Fruit fly (Drosophila melanogaster): Measurements from ENCODE around the gene CG15020.

The CG15020 gene

DNA sequence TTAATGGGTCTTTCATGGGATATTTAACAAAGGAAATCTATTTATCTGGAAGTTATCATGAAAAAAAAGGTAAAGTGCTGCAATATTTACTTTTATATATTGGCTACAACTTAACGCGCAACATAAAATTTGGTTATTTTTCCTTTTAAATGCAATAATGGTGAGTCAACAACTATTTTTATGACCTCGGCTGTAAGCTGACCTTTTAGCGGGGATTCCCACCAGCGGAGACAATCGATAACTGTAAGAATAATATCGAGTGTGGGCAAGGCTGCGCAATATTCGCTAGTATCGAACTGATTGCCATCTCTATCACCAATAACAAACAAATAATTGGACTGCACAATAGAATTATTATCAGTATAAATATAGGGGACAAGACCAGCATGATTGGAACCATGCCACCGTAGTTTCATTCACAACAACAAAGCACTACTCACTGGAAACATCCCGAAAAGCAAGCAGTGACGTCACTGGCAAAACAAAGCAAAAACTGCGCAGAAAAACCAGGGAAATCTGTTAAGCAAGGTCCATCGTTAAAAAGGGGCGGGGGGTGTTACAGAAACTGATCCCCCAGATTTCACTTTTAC lies 18.2 kb upstream of the CG15020 start, which contains the start of gene Syx17 (continued):
- TF ChIP-seq E2f1 (GFP tag; IDR thresholded peaks at IDR 0.05) (peak; percentile 43; the same call in 1 of the 2 replicates), crp (GFP tag; optimal IDR thresholded peaks at IDR 0.05) (peak in 1 of 2 experiments; percentile 18), nom (GFP tag; optimal IDR thresholded peaks at IDR 0.05) (peak; percentile 6), tap (tag; optimal IDR thresholded peaks at IDR 0.05) (peak; percentile 27), CG8478 (optimal IDR thresholded peaks at IDR 0.05) (no peak), CG8290 (GFP tag; optimal IDR thresholded peaks at IDR 0.05) (peak; percentile 50), CG8290 (tag; optimal IDR thresholded peaks at IDR 0.05) (peak in 1 of 2 experiments; percentile 92), BEAF-32 (GFP tag; optimal IDR thresholded peaks at IDR 0.05) (peak; percentile 94), CG7839 (tag; optimal IDR thresholded peaks at IDR 0.05) (peak; percentile 65), klu (GFP tag; IDR thresholded peaks at IDR 0.05) (no peak), sisA (GFP tag; IDR thresholded peaks at IDR 0.05) (peak; percentile 18; the same call in 1 of the 2 replicates), unc-4 (GFP tag; IDR thresholded peaks at IDR 0.05; ENCODE audit: partially characterized antibody) (peak; percentile 90), CG6272 (GFP tag; IDR thresholded peaks at IDR 0.05) (peak; percentile 52; the same call in 1 of the 2 replicates), Hr78 (GFP tag; optimal IDR thresholded peaks at IDR 0.05) (peak; percentile 76 to 100), CG18476 (GFP tag; optimal IDR thresholded peaks at IDR 0.05) (peak; percentile 39), CG14860 (GFP tag; IDR thresholded peaks at IDR 0.05; ENCODE audit: partially characterized antibody) (peak; percentile 74), kah (GFP tag; optimal IDR thresholded peaks at IDR 0.05) (no peak), pan (optimal IDR thresholded peaks at IDR 0.05) (no peak), pan (GFP tag; optimal IDR thresholded peaks at IDR 0.05 in 1 of 2, IDR thresholded peaks at IDR 0.05 in 1 of 2) (peak in 1 of 2 experiments; percentile 31), Meics (GFP tag; optimal IDR thresholded peaks at IDR 0.05) (peak; percentile 59), tin (GFP tag; optimal IDR thresholded peaks at IDR 0.05) (peak; percentile 62), HmgZ (tag; optimal IDR thresholded peaks at IDR 0.05) (peak; percentile 83), gsb-n (tag; optimal IDR thresholded peaks at IDR 0.05) (peak; percentile 26), kay (GFP tag; optimal IDR thresholded peaks at IDR 0.05) (peak; percentile 60), CG3065 (GFP tag; optimal IDR thresholded peaks at IDR 0.05) (peak; percentile 91), CG7357 (GFP tag; IDR thresholded peaks at IDR 0.05) (no peak), Tbp (GFP tag; optimal IDR thresholded peaks at IDR 0.05) (no peak), CG9797 (GFP tag; optimal IDR thresholded peaks at IDR 0.05) (peak; percentile 9), gcm2 (GFP tag; optimal IDR thresholded peaks at IDR 0.05) (no peak), Adf1 (GFP tag; IDR thresholded peaks at IDR 0.05) (peak; percentile 43), Hsf (GFP tag; optimal IDR thresholded peaks at IDR 0.05) (peak; percentile 58), mld (GFP tag; IDR thresholded peaks at IDR 0.05; ENCODE audit: partially characterized antibody) (peak; percentile 79), CTCF (GFP tag; optimal IDR thresholded peaks at IDR 0.05) (peak; percentile 49), Nf-YB (GFP tag; optimal IDR thresholded peaks at IDR 0.05) (peak; percentile 36), al (GFP tag; IDR thresholded peaks at IDR 0.05) (peak; percentile 40), Atf3 (GFP tag; optimal IDR thresholded peaks at IDR 0.05) (peak; percentile 47), ssp (GFP tag; IDR thresholded peaks at IDR 0.05) (no peak; the same call in 1 of the 2 replicates), Max (GFP tag; optimal IDR thresholded peaks at IDR 0.05) (peak; percentile 44), jigr1 (GFP tag; IDR thresholded peaks at IDR 0.05) (no peak), zen2 (GFP tag; IDR thresholded peaks at IDR 0.05; ENCODE audit: partially characterized antibody) (peak; percentile 80), Opbp (GFP tag; IDR thresholded peaks at IDR 0.05; ENCODE audit: partially characterized antibody) (peak; percentile 93), fru (optimal IDR thresholded peaks at IDR 0.05) (no peak), NC2β (GFP tag; optimal IDR thresholded peaks at IDR 0.05) (peak; percentile 65), ham (GFP tag; IDR thresholded peaks at IDR 0.05) (no peak), Hmr (GFP tag; optimal IDR thresholded peaks at IDR 0.05) (peak; percentile 72), D19A (tag; optimal IDR thresholded peaks at IDR 0.05) (peak; percentile 47), Dip2 (GFP tag; IDR thresholded peaks at IDR 0.05) (no peak), caup (GFP tag; optimal IDR thresholded peaks at IDR 0.05; ENCODE audit: severe bottlenecking) (peak; percentile 51), hth (optimal IDR thresholded peaks at IDR 0.05) (no peak), CG15514 (GFP tag; optimal IDR thresholded peaks at IDR 0.05) (peak; percentile 70), sens-2 (GFP tag; IDR thresholded peaks at IDR 0.05) (0 out of 2 replicates have a peak, but pooled peaks have one; percentile 11)

Measured in whole organism, embryonic.